Worm (Caenorhabditis elegans): ENCODE data around the gene Y9C9A.8.

DNA sequence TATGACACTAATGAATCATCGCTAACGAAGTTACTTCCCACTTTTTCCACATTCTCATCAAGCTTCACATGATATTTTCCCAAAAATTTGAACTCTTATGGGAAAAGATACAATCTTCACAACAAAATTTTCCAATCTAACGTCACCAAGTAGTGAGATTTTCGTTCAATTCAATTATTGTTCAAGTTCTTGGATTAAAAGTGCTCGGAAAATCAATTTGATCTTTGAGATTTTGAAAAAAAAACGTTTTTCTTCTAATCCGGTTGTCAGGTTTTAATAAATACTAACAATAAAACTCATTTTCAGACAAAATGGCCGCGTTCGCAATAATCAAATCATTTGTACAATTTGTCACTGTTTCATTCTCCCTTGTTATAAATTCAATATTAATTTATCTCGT lies 4.0 kb downstream of the Y9C9A.8 start, which contains the start of gene str-153:
- TF ChIP-seq flt-1 (GFP tag; IDR thresholded peaks at IDR 0.05) (no peak), tab-1 (GFP tag; IDR thresholded peaks at IDR 0.05) (no peak), ztf-23 (GFP tag; IDR thresholded peaks at IDR 0.05) (no peak), med-1 (GFP tag; optimal IDR thresholded peaks at IDR 0.05; ENCODE audit: insufficient read depth) (no peak), T22C8.4 (GFP tag; IDR thresholded peaks at IDR 0.05) (no peak), ref-1 (GFP tag; conservative IDR thresholded peaks at IDR 0.05) (no peak), cog-1 (tag; optimal IDR thresholded peaks at IDR 0.05) (no peak), klf-2 (GFP tag; conservative IDR thresholded peaks at IDR 0.05) (no peak), ztf-29 (GFP tag; IDR thresholded peaks at IDR 0.05) (no peak)

All from whole organism, midembryonic.